Worm (Caenorhabditis elegans) whole organism, late embryonic: ENCODE results near the gene F42F12.3.

Experiments
- ama-1 ChIP-seq: fragments of 150-350 bp; optimal IDR thresholded peaks from 2 replicates; lab custom pipeline; 2014
- ceh-30 ChIP-seq: fragments of 150-350 bp; optimal IDR thresholded peaks from 2 replicates; lab custom pipeline; 2014; ENCODE audit warnings: missing biosample characterization, missing genetic modification characterization
- elt-2 ChIP-seq: sonication (generic microtip); optimal IDR thresholded peaks from 2 replicates; lab custom pipeline; 2016; ENCODE audit warnings: missing genetic modification reagents, missing genetic modification characterization, missing compliant biosample characterization
- eyg-1 ChIP-seq: sonication (generic microtip); optimal IDR thresholded peaks from 2 replicates; lab custom pipeline; 2016; ENCODE audit warnings: missing genotype, missing genetic modification characterization, missing compliant biosample characterization
- fkh-10 ChIP-seq: fragments of 150-350 bp; optimal IDR thresholded peaks from 2 replicates; lab custom pipeline; 2014; ENCODE audit warnings: missing biosample characterization, missing genetic modification reagents, missing genetic modification characterization
- nhr-11 ChIP-seq: fragments of 150-350 bp; optimal IDR thresholded peaks from 2 replicates; lab custom pipeline; 2014; ENCODE audit warnings: missing biosample characterization, missing genetic modification characterization
- pqm-1 ChIP-seq: sonication (generic microtip); optimal IDR thresholded peaks from 2 replicates; lab custom pipeline; 2016; ENCODE audit warnings: missing genetic modification characterization, missing compliant biosample characterization
- unc-55 ChIP-seq: sonication (generic microtip); optimal IDR thresholded peaks from 2 replicates; lab custom pipeline; 2017; ENCODE audit warnings: missing biosample characterization, missing genetic modification reagents, missing genetic modification characterization
- unc-86 ChIP-seq: sonication (generic microtip); optimal IDR thresholded peaks from 2 replicates; lab custom pipeline; 2016; ENCODE audit warnings: missing genetic modification characterization, missing compliant biosample characterization

ce11 chrX:12328676-12329075 lies 21.7 kb upstream of the F42F12.3 start, which contains the start of gene srd-45:
- TF ChIP-seq nhr-11 = no peak
- TF ChIP-seq eyg-1 = no peak
- no peak for TF ChIP-seq fkh-10 (GFP tag; lab: Kevin White, UChicago)
- TF ChIP-seq unc-86 (tag; lab: Kevin White, UChicago) = no peak
- TF ChIP-seq elt-2 (tag; lab: Kevin White, UChicago) = no peak
- TF ChIP-seq ama-1 = no peak
- TF ChIP-seq unc-55 (GFP tag; lab: Kevin White, UChicago) = no peak
- no peak for TF ChIP-seq pqm-1 (tag; lab: Kevin White, UChicago)
- no peak for TF ChIP-seq ceh-30 (tag; lab: Kevin White, UChicago)
